Worm (Caenorhabditis elegans): Measurements from ENCODE around the gene T26H5.4.

- no peak for TF ChIP-seq flt-1 (GFP tag; IDR thresholded peaks at IDR 0.05)
- no peak for TF ChIP-seq tab-1 (GFP tag; IDR thresholded peaks at IDR 0.05)
- no peak for TF ChIP-seq cog-1 (tag; optimal IDR thresholded peaks at IDR 0.05)
- no peak for TF ChIP-seq ref-1 (GFP tag; conservative IDR thresholded peaks at IDR 0.05)
- no peak for TF ChIP-seq T22C8.4 (GFP tag; IDR thresholded peaks at IDR 0.05)
- no peak for TF ChIP-seq ztf-23 (GFP tag; IDR thresholded peaks at IDR 0.05)
- no peak for TF ChIP-seq med-1 (GFP tag; optimal IDR thresholded peaks at IDR 0.05; ENCODE audit: insufficient read depth)
- TF ChIP-seq klf-2 (GFP tag; conservative IDR thresholded peaks at IDR 0.05), result no peak
These were observed 17.5 kb upstream of the T26H5.4 start for ce11 chrV:15466017-15466416.

Data from whole organism, midembryonic.